Fruit fly (Drosophila melanogaster): ENCODE measurements around the gene RpS10b.
A peak's percentile ranks its signal among the peaks of the same experiment; 100 is the strongest.

RpS10b gene

dm6 chrX:19606558-19606957 lies 8.7 kb downstream of the RpS10b start:
- TF ChIP-seq Pdp1 (GFP tag; optimal IDR thresholded peaks at IDR 0.05) (peak in 1 of 2 experiments; percentile 76), CG14441 (GFP tag; IDR thresholded peaks at IDR 0.05) (0 out of 2 replicates have a peak, but pooled peaks have one; percentile 18), CG6689 (GFP tag; IDR thresholded peaks at IDR 0.05) (no peak), CG5180 (GFP tag; optimal IDR thresholded peaks at IDR 0.05) (peak; percentile 61), Med (GFP tag) (peak; percentile 41), CG13775 (GFP tag; optimal IDR thresholded peaks at IDR 0.05) (no peak), chinmo (GFP tag; IDR thresholded peaks at IDR 0.05; ENCODE audit: partially characterized antibody) (0 out of 4 replicates have a peak, but pooled peaks have one; percentile 48), CG16779 (GFP tag; IDR thresholded peaks at IDR 0.05) (no peak), CG18476 (GFP tag; optimal IDR thresholded peaks at IDR 0.05) (no peak), vvl (GFP tag; IDR thresholded peaks at IDR 0.05) (peak; percentile 0; the same call in 1 of the 2 replicates), ftz-f1 (GFP tag; optimal IDR thresholded peaks at IDR 0.05) (peak; percentile 35), CG2875 (GFP tag; optimal IDR thresholded peaks at IDR 0.05) (no peak), sr (GFP tag; IDR thresholded peaks at IDR 0.05) (peak; percentile 82)

dm6 chrX:19606971-19607370 lies 9.1 kb downstream of the RpS10b start:
- TF ChIP-seq Ada2b (GFP tag; IDR thresholded peaks at IDR 0.05) (no peak), CG7556 (GFP tag; optimal IDR thresholded peaks at IDR 0.05) (no peak), disco-r (GFP tag; optimal IDR thresholded peaks at IDR 0.05) (no peak), HLH4C (GFP tag; IDR thresholded peaks at IDR 0.05; ENCODE audit: partially characterized antibody) (no peak), CoRest (tag; optimal IDR thresholded peaks at IDR 0.05) (no peak), CG15514 (GFP tag; optimal IDR thresholded peaks at IDR 0.05) (peak; percentile 8), CG9437 (GFP tag; optimal IDR thresholded peaks at IDR 0.05) (no peak), CG8388 (GFP tag; optimal IDR thresholded peaks at IDR 0.05) (peak; percentile 70), bowl (GFP tag; IDR thresholded peaks at IDR 0.05) (no peak), Hr78 (GFP tag; optimal IDR thresholded peaks at IDR 0.05) (peak in 1 of 2 experiments; percentile 93), CG6272 (GFP tag; IDR thresholded peaks at IDR 0.05) (no peak), sqz (GFP tag; optimal IDR thresholded peaks at IDR 0.05) (no peak), CG1024 (GFP tag; IDR thresholded peaks at IDR 0.05) (no peak), CG15601 (tag; optimal IDR thresholded peaks at IDR 0.05) (no peak), Asciz (GFP tag; optimal IDR thresholded peaks at IDR 0.05) (no peak), vnd (GFP tag; IDR thresholded peaks at IDR 0.05; ENCODE audit: partially characterized antibody) (no peak), CG15696 (tag; optimal IDR thresholded peaks at IDR 0.05) (no peak), CG3995 (GFP tag; optimal IDR thresholded peaks at IDR 0.05) (no peak), ttk (GFP tag; IDR thresholded peaks at IDR 0.05) (no peak), wdn (GFP tag; IDR thresholded peaks at IDR 0.05) (no peak), CG9876 (GFP tag; optimal IDR thresholded peaks at IDR 0.05) (no peak), CG1647 (GFP tag; optimal IDR thresholded peaks at IDR 0.05) (no peak), row (GFP tag; IDR thresholded peaks at IDR 0.05) (0 out of 3 replicates have a peak, but pooled peaks have one; percentile 17), CG11456 (GFP tag; IDR thresholded peaks at IDR 0.05) (no peak), ken (GFP tag; IDR thresholded peaks at IDR 0.05) (no peak), CG11398 (GFP tag; optimal IDR thresholded peaks at IDR 0.05) (no peak), ci (GFP tag; IDR thresholded peaks at IDR 0.05) (0 out of 3 replicates have a peak, but pooled peaks have one; percentile 18), Med (GFP tag) (peak; percentile 42), abd-A (tag; optimal IDR thresholded peaks at IDR 0.05) (no peak), salm (tag; optimal IDR thresholded peaks at IDR 0.05) (no peak), lola (GFP tag; optimal IDR thresholded peaks at IDR 0.05) (no peak), CG1529 (GFP tag; optimal IDR thresholded peaks at IDR 0.05) (no peak)

All from whole organism, embryonic.